Fruit fly (Drosophila melanogaster) Kc167 (cell line): Measurements from ENCODE around the gene CG14190.

Experiments used
- Myc ChIP-seq: fragments of >200 bp; optimal IDR thresholded peaks from 2 replicates; lab custom pipeline; 2017; ENCODE audit warnings: missing external identifiers
- Sin3A ChIP-seq: fragments of >200 bp; optimal IDR thresholded peaks from 2 replicates; lab custom pipeline; 2018; ENCODE audit warnings: missing external identifiers
- h ChIP-seq: fragments of >200 bp; optimal IDR thresholded peaks from 3 replicates; lab custom pipeline; 2018; ENCODE audit warnings: missing external identifiers
- insv ChIP-seq: fragments of >200 bp; optimal IDR thresholded peaks from 3 replicates; lab custom pipeline; 2018; ENCODE audit warnings: missing external identifiers
- psq ChIP-seq: fragments of >200 bp; optimal IDR thresholded peaks from 2 replicates; lab custom pipeline; 2017; ENCODE audit warnings: missing external identifiers
- ttk ChIP-seq: sonication (Bioruptor generic); optimal IDR thresholded peaks from 2 replicates; lab custom pipeline; 2017; ENCODE audit warnings: missing external identifiers

The CG14190 gene

DNA sequence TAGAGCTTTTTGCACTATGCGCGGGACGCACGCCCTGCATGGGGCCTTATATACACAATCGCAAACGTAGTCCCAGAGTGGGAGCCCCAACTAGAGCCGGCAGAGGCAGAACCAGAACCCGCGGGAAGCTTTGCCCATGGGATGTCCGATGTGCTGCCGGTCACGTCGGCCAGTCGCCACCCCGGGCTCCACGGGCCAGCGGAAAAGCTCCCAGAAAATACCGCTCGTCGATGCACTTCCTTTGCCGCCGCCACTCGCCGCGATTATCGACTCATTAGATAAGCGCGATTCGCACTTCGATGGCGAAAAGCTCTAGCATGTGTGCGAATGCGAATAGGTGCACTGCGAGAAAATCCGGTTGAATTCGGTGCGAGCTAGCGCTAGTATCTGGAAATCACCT, 12.2 kb downstream of the CG14190 start, which contains the start of gene CG34330:
CG34330 (minus strand) TSS at position 101 of the 400 bp plus-strand sequence.
- TF ChIP-seq psq (lab: Kevin White, UChicago) (no peak), Myc (lab: Kevin White, UChicago) (no peak), h (no peak), Sin3A (lab: Kevin White, UChicago) (no peak), insv (lab: Kevin White, UChicago) (no peak), ttk (lab: Kevin White, UChicago) (no peak)

DNA sequence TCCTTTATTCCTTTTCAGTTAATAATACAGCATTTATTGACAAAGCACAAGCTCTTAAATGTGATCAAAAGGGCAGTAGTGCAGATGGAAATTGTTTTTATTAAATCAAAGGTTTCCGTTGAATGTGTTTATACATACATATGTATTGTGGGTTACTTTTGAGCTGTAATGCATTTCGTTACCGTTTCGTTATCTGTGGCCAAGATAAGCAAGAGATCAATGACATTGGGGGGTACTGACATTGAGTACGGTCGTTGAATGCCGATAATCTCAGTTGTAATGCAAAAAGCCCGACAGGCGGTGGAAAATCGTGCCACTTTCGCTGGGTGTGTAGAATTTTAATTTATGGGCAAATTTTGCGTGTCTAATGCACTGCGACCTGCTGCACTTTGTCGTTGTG, 16.3 kb downstream of the CG14190 start:
- no peak for TF ChIP-seq Sin3A (lab: Kevin White, UChicago)
- no peak for TF ChIP-seq h
- TF ChIP-seq insv (lab: Kevin White, UChicago) = no peak
- TF ChIP-seq ttk (lab: Kevin White, UChicago) = no peak
- no peak for TF ChIP-seq psq (lab: Kevin White, UChicago)
- no peak for TF ChIP-seq Myc (lab: Kevin White, UChicago)

DNA sequence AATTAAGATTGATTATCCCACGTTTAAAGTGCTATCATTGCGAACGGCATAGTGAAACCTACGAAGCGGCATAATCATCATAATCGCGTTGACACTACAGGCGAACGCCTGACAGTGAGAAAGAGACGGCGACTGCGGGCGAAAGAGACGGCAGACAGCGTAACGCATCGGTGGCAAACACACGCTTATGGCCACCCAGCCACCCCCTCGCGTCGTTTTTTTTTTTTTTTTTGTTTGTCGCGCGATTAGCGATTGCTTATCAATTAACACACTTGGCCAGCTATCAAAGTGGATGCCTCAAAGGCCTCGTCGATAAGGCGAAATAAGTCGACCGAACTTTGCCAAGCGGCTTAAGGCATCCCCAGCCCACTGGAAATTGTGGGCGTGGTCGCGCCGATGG, 17.2 kb downstream of the CG14190 start:
- TF ChIP-seq h = no peak
- TF ChIP-seq ttk (lab: Kevin White, UChicago) = no peak
- TF ChIP-seq Myc (lab: Kevin White, UChicago) = no peak
- TF ChIP-seq insv (lab: Kevin White, UChicago) = no peak
- no peak for TF ChIP-seq Sin3A (lab: Kevin White, UChicago)
- no peak for TF ChIP-seq psq (lab: Kevin White, UChicago)

DNA sequence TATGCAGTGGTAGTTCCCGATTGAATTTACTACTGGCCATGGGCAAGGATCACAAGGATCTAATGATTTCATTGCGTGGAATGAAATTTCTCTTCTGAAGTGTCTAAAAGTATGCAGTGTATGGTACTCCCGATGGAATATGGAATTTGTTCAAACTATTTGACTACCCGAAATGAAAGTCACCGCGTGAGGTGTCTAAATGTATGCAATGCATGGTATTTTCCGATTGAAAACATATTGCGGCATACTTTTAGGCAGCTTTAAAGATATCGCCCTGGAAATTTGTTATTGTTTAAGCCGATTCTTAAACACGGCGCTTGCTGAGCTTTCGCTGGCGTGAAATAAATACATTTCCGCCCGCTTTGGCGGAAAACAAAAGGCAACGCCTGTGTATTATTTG, 17.9 kb downstream of the CG14190 start:
- no peak for TF ChIP-seq psq (lab: Kevin White, UChicago)
- no peak for TF ChIP-seq ttk (lab: Kevin White, UChicago)

DNA sequence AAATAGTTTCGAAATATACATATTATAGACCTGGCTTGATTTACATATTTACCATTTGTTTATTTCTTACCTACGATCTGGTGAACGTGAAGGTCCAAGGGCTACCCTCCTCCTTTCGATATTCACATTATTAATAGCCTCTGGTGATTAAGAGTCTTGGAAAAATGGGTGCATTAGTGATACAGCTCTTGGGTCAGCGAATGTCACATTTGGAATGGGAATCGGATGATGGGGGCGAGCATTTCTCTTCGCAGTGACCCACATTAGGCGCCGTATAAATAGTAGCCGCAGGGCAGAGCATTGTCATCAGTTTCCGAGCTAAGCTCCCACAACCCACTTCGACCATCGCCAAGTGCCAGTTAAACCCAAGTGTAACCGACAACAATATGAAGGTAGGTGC, 20.7 kb downstream of the CG14190 start, which contains the start of gene CG7406:
CG7406 (plus strand) TSS at position 301 of the 400 bp plus-strand sequence.
- no peak for TF ChIP-seq insv (lab: Kevin White, UChicago)
- TF ChIP-seq psq (lab: Kevin White, UChicago) = no peak

DNA sequence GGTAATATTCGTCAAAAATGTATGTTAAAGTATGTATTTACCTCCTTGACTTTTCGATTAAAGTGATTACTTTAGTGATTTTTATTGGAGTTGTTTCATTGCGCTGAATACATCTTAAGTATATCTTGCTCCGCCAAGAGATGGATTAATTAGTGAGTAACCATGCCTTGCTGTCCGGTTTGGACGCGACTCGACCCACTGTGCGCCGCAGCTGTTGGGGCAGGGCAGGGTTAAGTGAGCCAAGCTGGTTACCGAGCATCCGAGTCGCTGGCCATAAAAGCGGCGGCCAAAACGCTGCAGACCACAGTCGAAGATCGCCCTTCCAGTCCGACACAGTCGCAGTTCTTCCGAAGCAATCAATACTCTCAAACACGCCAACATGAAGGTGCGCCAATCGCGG, 24.7 kb downstream of the CG14190 start, which contains the start of gene CG14191:
CG14191 (plus strand) TSS at position 301 of the 400 bp plus-strand sequence.
- no peak for TF ChIP-seq psq (lab: Kevin White, UChicago)
- TF ChIP-seq Sin3A (lab: Kevin White, UChicago) = no peak
- TF ChIP-seq insv (lab: Kevin White, UChicago) = no peak
- TF ChIP-seq h = no peak
- no peak for TF ChIP-seq Myc (lab: Kevin White, UChicago)
- TF ChIP-seq ttk (lab: Kevin White, UChicago) = no peak

DNA sequence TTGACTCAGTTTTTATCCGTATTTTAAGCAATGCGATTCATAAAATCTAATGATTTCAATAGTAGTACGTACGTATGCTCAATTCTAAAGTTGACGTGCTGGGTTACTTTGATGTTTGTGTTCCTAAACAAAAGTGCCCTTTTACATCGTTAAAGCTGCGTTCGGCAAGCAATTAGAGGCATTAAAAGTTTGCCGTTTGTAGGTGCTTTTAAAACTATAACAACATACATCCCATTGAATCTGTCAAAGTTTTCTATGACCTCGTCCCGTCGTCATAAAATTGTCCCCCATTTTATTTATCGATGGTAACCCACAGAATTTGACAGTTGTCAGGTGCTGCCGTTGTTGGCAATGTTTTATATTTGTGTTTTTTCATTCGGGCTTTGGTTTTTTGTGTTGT, 26.5 kb downstream of the CG14190 start, which contains the start of gene CG7423:
CG7423 (minus strand) TSS at position 101 of the 400 bp plus-strand sequence.
- TF ChIP-seq insv (lab: Kevin White, UChicago) = no peak
- TF ChIP-seq Myc (lab: Kevin White, UChicago) = no peak
- no peak for TF ChIP-seq ttk (lab: Kevin White, UChicago)

DNA sequence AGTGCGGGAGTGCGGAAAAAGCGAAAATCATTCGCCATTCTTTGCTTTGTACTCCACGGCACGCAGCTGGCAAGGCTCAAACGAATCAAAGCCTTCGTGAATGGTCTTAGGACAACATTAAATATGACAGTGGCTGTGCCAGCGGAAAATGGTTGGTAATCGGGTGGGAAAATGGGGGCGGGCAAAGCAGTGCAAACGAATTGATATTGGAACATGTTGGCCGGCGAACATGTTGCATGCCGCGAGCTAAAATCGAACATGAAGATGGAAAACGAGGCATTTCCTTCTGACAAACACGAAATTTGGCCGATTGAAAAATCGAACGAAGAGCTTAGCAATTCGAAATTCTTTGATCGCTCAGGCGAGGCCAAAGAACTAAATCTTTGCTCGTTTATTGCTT, 39.5 kb downstream of the CG14190 start:
- TF ChIP-seq ttk (lab: Kevin White, UChicago) (no peak), Sin3A (lab: Kevin White, UChicago) (no peak), h (no peak), psq (lab: Kevin White, UChicago) (no peak), Myc (lab: Kevin White, UChicago) (no peak), insv (lab: Kevin White, UChicago) (no peak)

DNA sequence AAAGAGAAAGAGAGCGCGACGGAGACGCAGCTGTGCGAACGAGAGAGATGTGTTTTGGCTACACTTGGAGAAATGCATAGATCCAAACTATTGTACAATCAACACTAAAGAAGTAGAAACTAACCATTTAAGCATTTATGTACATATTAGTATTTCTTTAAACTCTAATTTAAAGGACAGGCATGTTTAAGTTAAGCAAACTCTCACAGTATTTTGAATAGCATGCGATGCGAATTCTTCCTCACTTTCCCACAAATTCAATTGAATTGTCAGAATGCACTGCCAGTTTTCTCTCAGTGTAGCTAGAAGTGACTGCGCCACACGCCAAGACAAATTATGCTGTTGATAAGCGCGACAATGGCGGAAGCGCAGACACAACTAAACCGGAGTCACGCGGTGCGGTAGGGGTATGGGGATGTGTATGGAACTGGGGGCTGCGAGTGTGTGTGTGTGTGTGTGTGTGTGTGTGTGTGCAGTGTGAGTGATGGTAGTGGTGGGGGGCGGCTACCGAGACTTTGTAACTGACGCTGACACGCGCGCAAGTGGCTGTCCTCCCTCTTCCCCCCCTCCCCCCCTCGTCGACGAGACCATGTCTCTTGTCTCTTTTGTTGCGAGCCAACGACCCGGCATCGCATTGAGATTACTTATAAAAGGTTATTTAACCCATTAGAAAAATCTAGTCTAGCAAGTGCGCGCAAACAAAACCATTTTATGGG, 50.3 kb downstream of the CG14190 start:
- TF ChIP-seq Myc (lab: Kevin White, UChicago) (no peak), Sin3A (lab: Kevin White, UChicago) (no peak), insv (lab: Kevin White, UChicago) (no peak), ttk (lab: Kevin White, UChicago) (no peak), psq (lab: Kevin White, UChicago) (no peak), h (no peak)
